Worm (Caenorhabditis elegans) whole organism, L3 larva: Measurements from ENCODE around the gene npp-21.

Experiments used
- ZK546.5 ChIP-seq: sonication (generic microtip); optimal IDR thresholded peaks from 2 replicates; lab custom pipeline; 2017; ENCODE audit warnings: missing biosample characterization, missing genetic modification characterization
- ceh-82 ChIP-seq: fragments of 150-350 bp; optimal IDR thresholded peaks from 2 replicates; lab custom pipeline; 2014; ENCODE audit warnings: missing biosample characterization, missing genetic modification characterization
- fos-1 ChIP-seq: fragments of 150-350 bp; optimal IDR thresholded peaks from 2 replicates; lab custom pipeline; 2014; ENCODE audit warnings: missing biosample characterization, missing genetic modification characterization
- hmg-11 ChIP-seq: sonication (generic microtip); optimal IDR thresholded peaks from 2 replicates; lab custom pipeline; 2016; ENCODE audit warnings: missing genetic modification characterization, missing compliant biosample characterization
- jun-1 ChIP-seq: fragments of 150-350 bp; optimal IDR thresholded peaks from 2 replicates; lab custom pipeline; 2014; ENCODE audit warnings: missing biosample characterization, missing genetic modification reagents, missing genetic modification characterization
- mml-1 ChIP-seq: fragments of 150-350 bp; sonication (generic microtip); optimal IDR thresholded peaks from 3 replicates; lab custom pipeline; 2014; ENCODE audit warnings: missing biosample characterization, missing genetic modification characterization
- nhr-11 ChIP-seq: fragments of 150-350 bp; optimal IDR thresholded peaks from 2 replicates; lab custom pipeline; 2014; ENCODE audit warnings: missing biosample characterization, missing genetic modification characterization
- nhr-28 ChIP-seq: fragments of 150-350 bp; optimal IDR thresholded peaks from 2 replicates; lab custom pipeline; 2014; ENCODE audit warnings: missing biosample characterization, missing genetic modification characterization
- nhr-77 ChIP-seq: fragments of 150-350 bp; optimal IDR thresholded peaks from 2 replicates; lab custom pipeline; 2014; ENCODE audit warnings: missing biosample characterization, missing genetic modification characterization
- pha-4 ChIP-seq: fragments of 150-350 bp; optimal IDR thresholded peaks from 2 replicates; lab custom pipeline; 2014; ENCODE audit warnings: missing biosample characterization, missing genetic modification reagents, missing genetic modification characterization
- unc-62 ChIP-seq: fragments of 150-350 bp; sonication (generic microtip); optimal IDR thresholded peaks from 4 replicates; lab custom pipeline; 2014; ENCODE audit warnings: missing biosample characterization, missing genetic modification reagents, missing genetic modification characterization

ce11 chrII:7636941-7637340 lies 37.5 kb downstream of the npp-21 start:
- TF ChIP-seq mml-1: no peak
- no peak for TF ChIP-seq nhr-11 (tag; lab: Kevin White, UChicago)
- TF ChIP-seq nhr-77 (tag; lab: Kevin White, UChicago): no peak
- no peak for TF ChIP-seq fos-1 (tag; lab: Kevin White, UChicago)
- no peak for TF ChIP-seq ceh-82 (tag; lab: Kevin White, UChicago)
- TF ChIP-seq hmg-11 (tag; lab: Kevin White, UChicago): no peak
- TF ChIP-seq pha-4 (tag; lab: Kevin White, UChicago): no peak
- TF ChIP-seq jun-1 (tag; lab: Kevin White, UChicago): no peak
- TF ChIP-seq ZK546.5 (tag; lab: Kevin White, UChicago): no peak
- TF ChIP-seq unc-62 (GFP tag; lab: Kevin White, UChicago): no peak
- TF ChIP-seq nhr-28 (tag; lab: Kevin White, UChicago): no peak
